Fruit fly (Drosophila melanogaster) whole organism, wandering third instar larva: ENCODE measurements around the gene rec.

Source experiments
- br ChIP-seq: fragments of 200-800 bp; sonication (Bioruptor generic); optimal IDR thresholded peaks from 2 replicates; lab custom pipeline; 2016; ENCODE audit warnings: missing biosample characterization, missing genetic modification characterization
- brk ChIP-seq: fragments of 200-800 bp; sonication (Bioruptor generic); optimal IDR thresholded peaks from 2 replicates; lab custom pipeline; 2016; ENCODE audit warnings: missing biosample characterization, mild to moderate bottlenecking, missing genetic modification characterization
- psq ChIP-seq: fragments of 200-800 bp; sonication (Bioruptor generic); optimal IDR thresholded peaks from 3 replicates; lab custom pipeline; 2017; ENCODE audit warnings: missing biosample characterization, mild to moderate bottlenecking, missing genetic modification characterization, moderate library complexity

- no peak for TF ChIP-seq br (GFP tag; lab: Kevin White, UChicago)
- TF ChIP-seq brk (GFP tag; lab: Kevin White, UChicago), result no peak
- no peak for TF ChIP-seq psq
Observed at dm6 chr3R:15875611-15876010, 43.2 kb upstream of the rec start, which contains the start of gene CG31183.
